Fruit fly (Drosophila melanogaster) whole organism, embryonic: ENCODE measurements around the gene CG42828.
A peak's percentile ranks its signal among the peaks of the same experiment; 100 is the strongest.

Experiments used
- Ada2b ChIP-seq: fragments of 200-800 bp; sonication (Bioruptor generic); IDR thresholded peaks from 2 replicates; pipeline ENCODE4 v1.3.6; 2022; ENCODE audit warnings: missing biosample characterization, missing genetic modification characterization
- Atf6 ChIP-seq: fragments of 200-800 bp; sonication (Bioruptor generic); IDR thresholded peaks from 2 replicates; pipeline ENCODE4 v1.3.6; 2022; ENCODE audit warnings: missing biosample characterization, missing genetic modification characterization
- Bdp1 ChIP-seq: fragments of 200-800 bp; sonication (Bioruptor generic); optimal IDR thresholded peaks from 3 replicates; lab custom pipeline; 2016; ENCODE audit warnings: missing biosample characterization, missing genetic modification characterization
- CG10274 ChIP-seq: fragments of 200-800 bp; sonication (Bioruptor generic); optimal IDR thresholded peaks from 3 replicates; lab custom pipeline; 2017; ENCODE audit warnings: missing biosample characterization, mild to moderate bottlenecking, missing genetic modification characterization
- CG10431 ChIP-seq: fragments of 200-800 bp; sonication (Bioruptor generic); optimal IDR thresholded peaks from 3 replicates; lab custom pipeline; 2018; ENCODE audit warnings: missing biosample characterization, mild to moderate bottlenecking, missing genetic modification characterization
- CG11456 ChIP-seq: fragments of 200-800 bp; sonication (Bioruptor generic); IDR thresholded peaks from 3 replicates; pipeline ENCODE4 v1.3.6; 2022; ENCODE audit warnings: missing biosample characterization, missing genetic modification characterization
- CG11695 ChIP-seq: fragments of 200-800 bp; sonication (Bioruptor generic); IDR thresholded peaks from 3 replicates; pipeline ENCODE4 v1.3.6; 2022; ENCODE audit warnings: missing biosample characterization, missing genetic modification characterization
- CG11696 ChIP-seq: fragments of 200-800 bp; sonication (Bioruptor generic); IDR thresholded peaks from 2 replicates; pipeline ENCODE4 v1.3.6; 2022; ENCODE audit warnings: missing biosample characterization, missing genetic modification characterization
- CG12219 ChIP-seq: fragments of 200-800 bp; sonication (Bioruptor generic); optimal IDR thresholded peaks from 3 replicates; lab custom pipeline; 2018; ENCODE audit warnings: missing biosample characterization, mild to moderate bottlenecking, missing genetic modification characterization
- CG12391 ChIP-seq: fragments of 200-800 bp; sonication (Bioruptor generic); optimal IDR thresholded peaks from 3 replicates; lab custom pipeline; 2018; ENCODE audit warnings: missing biosample characterization, mild to moderate bottlenecking, missing genetic modification characterization, moderate library complexity
- CG17829 ChIP-seq: fragments of 200-800 bp; optimal IDR thresholded peaks from 2 replicates; lab custom pipeline; 2019; ENCODE audit warnings: missing biosample characterization, mild to moderate bottlenecking, missing genetic modification characterization, moderate library complexity
- CG30020 ChIP-seq: fragments of 200-800 bp; optimal IDR thresholded peaks from 2 replicates; lab custom pipeline; 2019; ENCODE audit warnings: missing biosample characterization, mild to moderate bottlenecking, missing genetic modification characterization, moderate library complexity
- CG33557 ChIP-seq: fragments of 200-800 bp; sonication (Bioruptor generic); optimal IDR thresholded peaks from 2 replicates; lab custom pipeline; 2019; ENCODE audit warnings: missing biosample characterization, mild to moderate bottlenecking, missing genetic modification characterization, moderate library complexity
- CG34422 ChIP-seq: fragments of 200-800 bp; sonication (Bioruptor generic); IDR thresholded peaks from 3 replicates; pipeline ENCODE4 v1.3.6; 2022; ENCODE audit warnings: missing biosample characterization, missing genetic modification characterization
- CG4820 ChIP-seq: fragments of 200-800 bp; sonication (Bioruptor generic); optimal IDR thresholded peaks from 3 replicates; lab custom pipeline; 2016; ENCODE audit warnings: missing biosample characterization, missing genetic modification characterization
- CG7357 ChIP-seq: fragments of 200-800 bp; sonication (Bioruptor generic); IDR thresholded peaks from 3 replicates; pipeline ENCODE4 v1.3.6; 2022; ENCODE audit warnings: missing biosample characterization, missing genetic modification characterization
- CG7987 ChIP-seq: fragments of 200-800 bp; sonication (Bioruptor generic); optimal IDR thresholded peaks from 2 replicates; lab custom pipeline; 2018; ENCODE audit warnings: missing biosample characterization, mild to moderate bottlenecking, missing genetic modification characterization, moderate library complexity
- Dip2 ChIP-seq: fragments of 200-800 bp; sonication (Bioruptor generic); IDR thresholded peaks from 2 replicates; pipeline ENCODE4 v1.3.6; 2022; ENCODE audit warnings: missing biosample characterization, missing genetic modification characterization
- Dp ChIP-seq: fragments of 200-800 bp; sonication (Bioruptor generic); optimal IDR thresholded peaks from 2 replicates; lab custom pipeline; 2018; ENCODE audit warnings: missing biosample characterization, mild to moderate bottlenecking, missing genetic modification characterization, moderate library complexity
- HLH54F ChIP-seq: fragments of 200-800 bp; sonication (Bioruptor generic); optimal IDR thresholded peaks from 3 replicates; lab custom pipeline; 2016; ENCODE audit warnings: missing biosample characterization, missing genetic modification characterization
- NfI ChIP-seq: fragments of 200-800 bp; sonication (Bioruptor generic); optimal IDR thresholded peaks from 3 replicates; lab custom pipeline; 2018; ENCODE audit warnings: missing biosample characterization, mild to moderate bottlenecking, missing genetic modification characterization, moderate library complexity
- Rfx ChIP-seq: fragments of 200-800 bp; sonication (Bioruptor generic); IDR thresholded peaks from 2 replicates; pipeline ENCODE4 v1.3.6; 2022; ENCODE audit warnings: missing biosample characterization, missing genetic modification characterization
- Sox102F ChIP-seq: fragments of 200-800 bp; sonication (Bioruptor generic); optimal IDR thresholded peaks from 2 replicates; lab custom pipeline; 2018; ENCODE audit warnings: missing biosample characterization, mild to moderate bottlenecking, missing genetic modification characterization, moderate library complexity
- amos ChIP-seq: fragments of 200-800 bp; sonication (Bioruptor generic); IDR thresholded peaks from 2 replicates; pipeline ENCODE4 v1.3.6; 2022; ENCODE audit warnings: missing biosample characterization, missing genetic modification characterization; ENCODE audit not compliant: partially characterized antibody
- ato ChIP-seq: fragments of 200-800 bp; sonication (Bioruptor generic); IDR thresholded peaks from 2 replicates; pipeline ENCODE4 v1.3.6; 2022; ENCODE audit warnings: missing biosample characterization, missing genetic modification characterization; ENCODE audit not compliant: partially characterized antibody
- bcd ChIP-seq: fragments of 200-800 bp; sonication (Bioruptor generic); optimal IDR thresholded peaks from 2 replicates; lab custom pipeline; 2017; ENCODE audit warnings: missing biosample characterization, mild to moderate bottlenecking, missing genetic modification characterization
- chinmo ChIP-seq: fragments of 200-800 bp; sonication (Bioruptor generic); IDR thresholded peaks from 4 replicates; pipeline ENCODE4 v1.3.6; 2022; ENCODE audit warnings: missing biosample characterization, missing genetic modification characterization; ENCODE audit not compliant: partially characterized antibody
- danr ChIP-seq: fragments of 200-800 bp; sonication (Bioruptor generic); IDR thresholded peaks from 2 replicates; pipeline ENCODE4 v1.3.6; 2022; ENCODE audit warnings: missing biosample characterization, missing genetic modification characterization
- dimm ChIP-seq: fragments of 200-800 bp; sonication (Bioruptor generic); IDR thresholded peaks from 2 replicates; pipeline ENCODE4 v1.3.6; 2022; ENCODE audit warnings: missing biosample characterization, missing genetic modification characterization
- esg ChIP-seq: fragments of 200-800 bp; sonication (Bioruptor generic); conservative IDR thresholded peaks from 2 replicates; pipeline ENCODE4 v1.3.6; 2022; ENCODE audit warnings: missing biosample characterization, missing genetic modification characterization
- eve ChIP-seq, 2 experiments: fragments of >200 bp; optimal IDR thresholded peaks; 2 replicates each; lab custom pipeline; 2017; ENCODE audit warnings: missing biosample characterization in 2 of 2, missing genetic modification characterization in 2 of 2
- gcm ChIP-seq: fragments of 200-800 bp; sonication (Bioruptor generic); optimal IDR thresholded peaks from 2 replicates; lab custom pipeline; 2019; ENCODE audit warnings: missing biosample characterization, mild to moderate bottlenecking, missing genetic modification characterization, moderate library complexity
- gcm2 ChIP-seq: fragments of 200-800 bp; sonication (Bioruptor generic); optimal IDR thresholded peaks from 2 replicates; lab custom pipeline; 2016; ENCODE audit warnings: missing biosample characterization, missing genetic modification characterization
- hkb ChIP-seq, 2 experiments: fragments of 200-800 bp in 1 of 2; fragments of >200 bp in 1 of 2; sonication (Bioruptor generic) in 1 of 2; IDR thresholded peaks in 1 of 2; optimal IDR thresholded peaks in 1 of 2; 2 replicates each; pipeline versions ENCODE4 v1.3.6 to Lab custom; 2017 to 2022; ENCODE audit warnings: missing biosample characterization in 1 of 2, missing genetic modification characterization in 1 of 2
- kah ChIP-seq: fragments of 200-800 bp; sonication (Bioruptor generic); optimal IDR thresholded peaks from 2 replicates; lab custom pipeline; 2018; ENCODE audit warnings: missing biosample characterization, mild to moderate bottlenecking, missing genetic modification characterization
- kay ChIP-seq: fragments of 200-800 bp; sonication (Bioruptor generic); optimal IDR thresholded peaks from 2 replicates; lab custom pipeline; 2016; ENCODE audit warnings: missing biosample characterization, missing genetic modification characterization
- lmd ChIP-seq: fragments of 200-800 bp; sonication (Bioruptor generic); IDR thresholded peaks from 2 replicates; pipeline ENCODE4 v1.3.6; 2022; ENCODE audit warnings: missing biosample characterization, missing genetic modification characterization
- lola ChIP-seq, 3 experiments: fragments of >200 bp in 2 of 3; fragments of 200-800 bp in 1 of 3; sonication (Bioruptor generic) in 1 of 3; optimal IDR thresholded peaks; 2 replicates each; lab custom pipeline; 2017 to 2019; ENCODE audit warnings: missing biosample characterization in 3 of 3, missing genetic modification characterization in 3 of 3, mild to moderate bottlenecking in 1 of 3, moderate library complexity in 1 of 3
- maf-S ChIP-seq: fragments of 200-800 bp; sonication (Bioruptor generic); optimal IDR thresholded peaks from 2 replicates; lab custom pipeline; 2016; ENCODE audit warnings: missing biosample characterization, missing genetic modification characterization
- nmo ChIP-seq: fragments of 200-800 bp; sonication (Bioruptor generic); optimal IDR thresholded peaks from 2 replicates; lab custom pipeline; 2018; ENCODE audit warnings: missing biosample characterization, mild to moderate bottlenecking, missing genetic modification characterization, moderate library complexity
- nom ChIP-seq: fragments of 200-800 bp; sonication (Bioruptor generic); optimal IDR thresholded peaks from 2 replicates; lab custom pipeline; 2017; ENCODE audit warnings: missing biosample characterization, missing genetic modification characterization, mild to moderate bottlenecking, moderate library complexity, missing genetic modification reagents
- odd ChIP-seq: fragments of 200-800 bp; sonication (Bioruptor generic); optimal IDR thresholded peaks from 2 replicates; lab custom pipeline; 2017; ENCODE audit warnings: missing biosample characterization, mild to moderate bottlenecking, missing genetic modification characterization
- pb ChIP-seq: fragments of 200-800 bp; sonication (Bioruptor generic); optimal IDR thresholded peaks from 3 replicates; lab custom pipeline; 2016; ENCODE audit warnings: missing biosample characterization, missing genetic modification characterization
- salm ChIP-seq: fragments of 200-800 bp; sonication (Bioruptor generic); optimal IDR thresholded peaks from 2 replicates; lab custom pipeline; 2018; ENCODE audit warnings: missing biosample characterization, mild to moderate bottlenecking, missing genetic modification characterization
- slou ChIP-seq: fragments of 200-800 bp; sonication (Bioruptor generic); optimal IDR thresholded peaks from 3 replicates; lab custom pipeline; 2016; ENCODE audit warnings: missing biosample characterization, missing genetic modification characterization
- sr ChIP-seq: fragments of 200-800 bp; sonication (Bioruptor generic); IDR thresholded peaks from 3 replicates; pipeline ENCODE4 v1.3.6; 2022; ENCODE audit warnings: missing biosample characterization, missing genetic modification characterization
- ssp ChIP-seq: fragments of 200-800 bp; sonication (Bioruptor generic); IDR thresholded peaks from 2 replicates; pipeline ENCODE4 v1.3.6; 2022; ENCODE audit warnings: missing biosample characterization, missing genetic modification characterization
- unpg ChIP-seq: fragments of 200-800 bp; sonication (Bioruptor generic); optimal IDR thresholded peaks from 3 replicates; lab custom pipeline; 2018; ENCODE audit warnings: missing biosample characterization, mild to moderate bottlenecking, missing genetic modification characterization, moderate library complexity
- wor ChIP-seq: fragments of 200-800 bp; sonication (Bioruptor generic); IDR thresholded peaks from 2 replicates; pipeline ENCODE4 v1.3.6; 2022; ENCODE audit warnings: missing biosample characterization, missing genetic modification characterization
- zen ChIP-seq: fragments of 200-800 bp; sonication (Bioruptor generic); optimal IDR thresholded peaks from 3 replicates; lab custom pipeline; 2018; ENCODE audit warnings: missing biosample characterization, mild to moderate bottlenecking, missing genetic modification characterization, moderate library complexity

CG42828 gene

dm6 chr3R:23358565-23359138, 14.9 kb upstream of the CG42828 start, which contains the start of gene RpS3 (continued):
- TF ChIP-seq dimm (GFP tag; lab: Robert Waterston, UW) = no peak
- TF ChIP-seq eve (GFP tag; optimal IDR thresholded peaks at IDR 0.05; lab: Kevin White, UChicago) = no peak
- TF ChIP-seq CG30020 (tag; lab: Kevin White, UChicago) = peak; percentile 24
- peak; percentile 30 for TF ChIP-seq NfI (GFP tag; lab: Kevin White, UChicago)
- TF ChIP-seq CG4820 (GFP tag; lab: Kevin White, UChicago) = no peak
- TF ChIP-seq lmd (GFP tag; lab: Robert Waterston, UW) = no peak
- peak; percentile 2 for TF ChIP-seq unpg (GFP tag; lab: Kevin White, UChicago)
- peak in 1 of 3 experiments; percentile 24 for TF ChIP-seq lola (GFP tag; optimal IDR thresholded peaks at IDR 0.05; lab: Kevin White, UChicago)
- TF ChIP-seq chinmo (GFP tag; lab: Robert Waterston, UW) = no peak
- TF ChIP-seq nom = peak; percentile 68
- 0 out of 2 replicates have a peak, but pooled peaks have one; percentile 23 for TF ChIP-seq amos
- TF ChIP-seq odd (GFP tag; lab: Kevin White, UChicago) = peak; percentile 39
- TF ChIP-seq Bdp1 (GFP tag; lab: Kevin White, UChicago) = no peak
- peak; percentile 9 for TF ChIP-seq bcd (GFP tag; lab: Kevin White, UChicago)
- TF ChIP-seq kay (GFP tag; lab: Kevin White, UChicago) = no peak
- no peak for TF ChIP-seq CG11456 (GFP tag; lab: Robert Waterston, UW)
- TF ChIP-seq Rfx (GFP tag; lab: Robert Waterston, UW) = no peak
- no peak for TF ChIP-seq wor (GFP tag; lab: Robert Waterston, UW)
- peak; percentile 80; the same call in 1 of the 3 replicates for TF ChIP-seq CG34422 (GFP tag; lab: Robert Waterston, UW)
- TF ChIP-seq esg = no peak
- peak; percentile 29 for TF ChIP-seq zen (tag; lab: Kevin White, UChicago)
- no peak for TF ChIP-seq Sox102F
- peak; percentile 2 for TF ChIP-seq CG7987 (GFP tag; lab: Kevin White, UChicago)
- TF ChIP-seq ato (GFP tag; lab: Robert Waterston, UW) = no peak
- peak; percentile 56 for TF ChIP-seq CG12391
- TF ChIP-seq gcm (GFP tag; lab: Kevin White, UChicago) = peak; percentile 16
- no peak for TF ChIP-seq hkb (optimal IDR thresholded peaks at IDR 0.05; lab: Kevin White, UChicago)
- 0 out of 2 replicates have a peak, but pooled peaks have one; percentile 17 for TF ChIP-seq hkb (GFP tag; IDR thresholded peaks at IDR 0.05; lab: Robert Waterston, UW)
- no peak for TF ChIP-seq sr (GFP tag; lab: Robert Waterston, UW)
- TF ChIP-seq kah = peak; percentile 33
- no peak for TF ChIP-seq gcm2 (GFP tag; lab: Kevin White, UChicago)
- TF ChIP-seq salm (tag; lab: Kevin White, UChicago) = peak; percentile 14
- no peak for TF ChIP-seq CG10274
- TF ChIP-seq CG12219 (GFP tag; lab: Kevin White, UChicago) = peak; percentile 25
- TF ChIP-seq Atf6 = no peak
- TF ChIP-seq Dp (GFP tag; lab: Kevin White, UChicago) = peak; percentile 31
- TF ChIP-seq pb (GFP tag; lab: Kevin White, UChicago) = no peak
- TF ChIP-seq CG33557 (GFP tag; lab: Kevin White, UChicago) = no peak
- TF ChIP-seq Ada2b (GFP tag; lab: Robert Waterston, UW) = no peak
- no peak for TF ChIP-seq Dip2 (GFP tag; lab: Robert Waterston, UW)
- no peak for TF ChIP-seq CG11696
- no peak for TF ChIP-seq HLH54F
- TF ChIP-seq danr (GFP tag; lab: Robert Waterston, UW) = no peak
- TF ChIP-seq CG11695 (GFP tag; lab: Robert Waterston, UW) = peak; percentile 45; the same call in 2 of the 3 replicates
- TF ChIP-seq CG10431 (GFP tag; lab: Kevin White, UChicago) = peak; percentile 34
- TF ChIP-seq ssp (GFP tag; lab: Robert Waterston, UW) = no peak
- peak; percentile 21 for TF ChIP-seq CG17829 (tag; lab: Kevin White, UChicago)
- TF ChIP-seq nmo (GFP tag; lab: Kevin White, UChicago) = peak; percentile 65
- TF ChIP-seq slou (GFP tag; lab: Kevin White, UChicago) = no peak
- TF ChIP-seq CG7357 (GFP tag; lab: Robert Waterston, UW) = no peak
- no peak for TF ChIP-seq maf-S
